Fruit fly (Drosophila melanogaster): ENCODE measurements around the gene CG45122.

The CG45122 gene

dm6 chr3R:13063746-13064592 is 20.0 kb downstream of the CG45122 start (continued):
- TF ChIP-seq CG15601 (tag; optimal IDR thresholded peaks at IDR 0.05) (no peak), sim (GFP tag; IDR thresholded peaks at IDR 0.05) (no peak), gsb-n (tag; optimal IDR thresholded peaks at IDR 0.05) (peak; percentile 50), CG18764 (GFP tag; optimal IDR thresholded peaks at IDR 0.05) (no peak), ase (GFP tag; IDR thresholded peaks at IDR 0.05) (no peak), z (GFP tag; IDR thresholded peaks at IDR 0.05) (peak; percentile 81), CG3847 (GFP tag; IDR thresholded peaks at IDR 0.05) (no peak), CG14014 (GFP tag; IDR thresholded peaks at IDR 0.05) (no peak), jing (GFP tag; optimal IDR thresholded peaks at IDR 0.05) (peak; percentile 19), trem (tag; optimal IDR thresholded peaks at IDR 0.05) (no peak), B-H2 (GFP tag; optimal IDR thresholded peaks at IDR 0.05) (no peak), pnt (GFP tag; optimal IDR thresholded peaks at IDR 0.05) (no peak), ken (GFP tag; IDR thresholded peaks at IDR 0.05) (no peak), CG1832 (GFP tag; optimal IDR thresholded peaks at IDR 0.05) (peak; percentile 91), stwl (tag; optimal IDR thresholded peaks at IDR 0.05) (no peak), CG13775 (GFP tag; optimal IDR thresholded peaks at IDR 0.05) (peak; percentile 19), CG7786 (GFP tag; optimal IDR thresholded peaks at IDR 0.05) (no peak), cas (GFP tag; IDR thresholded peaks at IDR 0.05) (no peak), CG8388 (GFP tag; optimal IDR thresholded peaks at IDR 0.05) (no peak), CG32772 (GFP tag; IDR thresholded peaks at IDR 0.05) (no peak), CG15479 (GFP tag; optimal IDR thresholded peaks at IDR 0.05) (peak; percentile 95), cwo (GFP tag; optimal IDR thresholded peaks at IDR 0.05) (no peak), Lpt (GFP tag; optimal IDR thresholded peaks at IDR 0.05) (no peak), al (GFP tag; IDR thresholded peaks at IDR 0.05) (no peak), Hr51 (GFP tag; optimal IDR thresholded peaks at IDR 0.05) (no peak), CG10431 (GFP tag; optimal IDR thresholded peaks at IDR 0.05) (no peak), scrt (GFP tag; optimal IDR thresholded peaks at IDR 0.05) (no peak), CG8924 (tag; optimal IDR thresholded peaks at IDR 0.05) (peak; percentile 60), CG42726 (GFP tag; IDR thresholded peaks at IDR 0.05; ENCODE audit: partially characterized antibody) (peak; percentile 53; the same call in 1 of the 2 replicates), E2f1 (GFP tag; IDR thresholded peaks at IDR 0.05) (no peak), CG7372 (GFP tag; IDR thresholded peaks at IDR 0.05) (no peak), CG8359 (GFP tag; optimal IDR thresholded peaks at IDR 0.05; ENCODE audit: borderline replicate concordance) (no peak), CG32767 (GFP tag; IDR thresholded peaks at IDR 0.05) (no peak; the same call in 1 of the 2 replicates), dysf (GFP tag; IDR thresholded peaks at IDR 0.05) (no peak), Hmx (GFP tag; optimal IDR thresholded peaks at IDR 0.05) (no peak), CG6765 (GFP tag; optimal IDR thresholded peaks at IDR 0.05) (no peak), CG4617 (GFP tag; optimal IDR thresholded peaks at IDR 0.05; ENCODE audit: borderline replicate concordance) (no peak), CG16813 (GFP tag; IDR thresholded peaks at IDR 0.05; ENCODE audit: partially characterized antibody) (no peak), CG14441 (GFP tag; IDR thresholded peaks at IDR 0.05) (peak; percentile 31; the same call in 1 of the 2 replicates), Lhr (GFP tag; optimal IDR thresholded peaks at IDR 0.05) (no peak), Aef1 (GFP tag; IDR thresholded peaks at IDR 0.05) (peak; percentile 95), CG6791 (GFP tag; IDR thresholded peaks at IDR 0.05; ENCODE audit: partially characterized antibody) (0 out of 3 replicates have a peak, but pooled peaks have one; percentile 49), tap (tag; optimal IDR thresholded peaks at IDR 0.05) (no peak), gcm2 (GFP tag; optimal IDR thresholded peaks at IDR 0.05) (peak; percentile 8), CG3407 (GFP tag; optimal IDR thresholded peaks at IDR 0.05) (no peak), Hmr (GFP tag; optimal IDR thresholded peaks at IDR 0.05) (peak; percentile 8), Ets65A (GFP tag) (peak; percentile 90), bcd (GFP tag; optimal IDR thresholded peaks at IDR 0.05) (no peak), Myb (GFP tag; optimal IDR thresholded peaks at IDR 0.05) (no peak)
